Worm (Caenorhabditis elegans) whole organism, L2 larva: ENCODE data around the gene srbc-1.
A peak's percentile ranks its signal among the peaks of the same experiment; 100 is the strongest.

Source experiments
- R02D3.7 ChIP-seq: fragments of 150-350 bp; optimal IDR thresholded peaks from 2 replicates; lab custom pipeline; 2014; ENCODE audit warnings: missing biosample characterization, missing genetic modification characterization
- Y55F3AM.14 ChIP-seq: fragments of 200-800 bp; sonication (Bioruptor generic); optimal IDR thresholded peaks from 2 replicates; lab custom pipeline; 2018; ENCODE audit warnings: mild to moderate bottlenecking, missing genetic modification characterization, missing compliant biosample characterization
- elt-1 ChIP-seq: fragments of 150-350 bp; optimal IDR thresholded peaks from 2 replicates; lab custom pipeline; 2014; ENCODE audit warnings: missing biosample characterization, missing genetic modification characterization
- lin-13 ChIP-seq: fragments of 150-350 bp; optimal IDR thresholded peaks from 2 replicates; lab custom pipeline; 2014; ENCODE audit warnings: missing biosample characterization, missing genetic modification reagents, missing genetic modification characterization
- lsy-2 ChIP-seq, 2 experiments: fragments of 150-350 bp in 1 of 2; sonication (generic microtip) in 1 of 2; optimal IDR thresholded peaks; 2 replicates each; lab custom pipeline; 2014 to 2017; ENCODE audit warnings: missing biosample characterization in 2 of 2, missing genetic modification characterization in 2 of 2
- nhr-25 ChIP-seq: fragments of 150-350 bp; sonication (generic microtip); optimal IDR thresholded peaks from 3 replicates; lab custom pipeline; 2014; ENCODE audit warnings: missing biosample characterization, missing genetic modification characterization
- nhr-6 ChIP-seq: fragments of 150-350 bp; optimal IDR thresholded peaks from 2 replicates; lab custom pipeline; 2014; ENCODE audit warnings: missing biosample characterization, missing genetic modification characterization
- sma-3 ChIP-seq: sonication (generic microtip); optimal IDR thresholded peaks from 2 replicates; lab custom pipeline; 2016; ENCODE audit warnings: missing genetic modification reagents, missing genetic modification characterization, missing compliant biosample characterization
- sma-9 ChIP-seq, 2 experiments: fragments of 150-350 bp in 1 of 2; sonication (generic microtip) in 1 of 2; optimal IDR thresholded peaks; 2 replicates each; lab custom pipeline; 2014 to 2016; ENCODE audit warnings: missing genetic modification characterization in 2 of 2, mild to moderate bottlenecking in 1 of 2, missing biosample characterization in 1 of 2, missing compliant biosample characterization in 1 of 2, missing genetic modification reagents in 1 of 2, moderate library complexity in 1 of 2

- TF ChIP-seq lsy-2 (tag; optimal IDR thresholded peaks at IDR 0.05; lab: Kevin White, UChicago) (peak in 1 of 2 experiments; percentile 36), nhr-25 (no peak), sma-9 (GFP tag; optimal IDR thresholded peaks at IDR 0.05; lab: Kevin White, UChicago) (peak; percentile 88), sma-9 (tag; optimal IDR thresholded peaks at IDR 0.05; lab: Kevin White, UChicago) (no peak), lin-13 (GFP tag; lab: Kevin White, UChicago) (no peak), elt-1 (tag; lab: Kevin White, UChicago) (no peak), Y55F3AM.14 (GFP tag; lab: Kevin White, UChicago) (no peak), nhr-6 (tag; lab: Kevin White, UChicago) (no peak), R02D3.7 (tag; lab: Kevin White, UChicago) (no peak), sma-3 (no peak)
These were observed 45.7 kb upstream of the srbc-1 start for ce11 chrV:3347486-3347885.
